Fruit fly (Drosophila melanogaster) whole organism, embryonic: ENCODE results near the gene CG10068.
A peak's percentile ranks its signal among the peaks of the same experiment; 100 is the strongest.

ENCODE experiments used
- CG1024 ChIP-seq: fragments of 200-800 bp; sonication (Bioruptor generic); IDR thresholded peaks from 2 replicates; pipeline ENCODE4 v1.3.6; 2022; ENCODE audit warnings: missing biosample characterization, missing genetic modification characterization
- CG10321 ChIP-seq: fragments of 200-800 bp; sonication (Bioruptor generic); IDR thresholded peaks from 2 replicates; pipeline ENCODE4 v1.3.6; 2022; ENCODE audit warnings: missing biosample characterization, missing genetic modification characterization
- CG13296 ChIP-seq: fragments of 200-800 bp; sonication (Bioruptor generic); optimal IDR thresholded peaks from 3 replicates; lab custom pipeline; 2018; ENCODE audit warnings: missing biosample characterization, mild to moderate bottlenecking, missing genetic modification characterization
- CG15073 ChIP-seq: fragments of 200-800 bp; sonication (Bioruptor generic); optimal IDR thresholded peaks from 2 replicates; lab custom pipeline; 2016; ENCODE audit warnings: missing biosample characterization, missing genetic modification characterization
- CG1602 ChIP-seq: fragments of 200-800 bp; sonication (Bioruptor generic); optimal IDR thresholded peaks from 3 replicates; lab custom pipeline; 2016; ENCODE audit warnings: missing biosample characterization, missing genetic modification characterization
- CG16779 ChIP-seq: fragments of 200-800 bp; sonication (Bioruptor generic); IDR thresholded peaks from 2 replicates; pipeline ENCODE4 v1.3.6; 2022; ENCODE audit warnings: missing biosample characterization, missing genetic modification characterization
- CG17802 ChIP-seq: fragments of 200-800 bp; sonication (Bioruptor generic); optimal IDR thresholded peaks from 2 replicates; lab custom pipeline; 2018; ENCODE audit warnings: missing biosample characterization, mild to moderate bottlenecking, missing genetic modification characterization, moderate library complexity
- CG2116 ChIP-seq: fragments of 200-800 bp; sonication (Bioruptor generic); optimal IDR thresholded peaks from 3 replicates; lab custom pipeline; 2018; ENCODE audit warnings: missing biosample characterization, mild to moderate bottlenecking, missing genetic modification characterization
- CG4404 ChIP-seq: fragments of 200-800 bp; sonication (Bioruptor generic); IDR thresholded peaks from 2 replicates; pipeline ENCODE4 v1.3.6; 2022; ENCODE audit warnings: missing biosample characterization, missing genetic modification characterization
- CG7928 ChIP-seq: fragments of 200-800 bp; sonication (Bioruptor generic); optimal IDR thresholded peaks from 2 replicates; lab custom pipeline; 2017; ENCODE audit warnings: missing biosample characterization, mild to moderate bottlenecking, missing genetic modification characterization
- CG7963 ChIP-seq: fragments of 200-800 bp; sonication (Bioruptor generic); IDR thresholded peaks from 3 replicates; pipeline ENCODE4 v1.3.6; 2022; ENCODE audit warnings: missing biosample characterization, missing genetic modification characterization; ENCODE audit not compliant: partially characterized antibody
- Dek ChIP-seq: fragments of 200-800 bp; sonication (Bioruptor generic); optimal IDR thresholded peaks from 3 replicates; lab custom pipeline; 2019; ENCODE audit warnings: missing biosample characterization, mild to moderate bottlenecking, missing genetic modification characterization, moderate library complexity
- Dip3 ChIP-seq: fragments of 200-800 bp; sonication (Bioruptor generic); optimal IDR thresholded peaks from 3 replicates; lab custom pipeline; 2016; ENCODE audit warnings: missing biosample characterization, missing genetic modification characterization
- E2f2 ChIP-seq: fragments of 200-800 bp; sonication (Bioruptor generic); IDR thresholded peaks from 2 replicates; pipeline ENCODE4 v1.3.6; 2022; ENCODE audit warnings: missing biosample characterization, missing genetic modification characterization
- Eip74EF ChIP-seq, 2 experiments: fragments of 200-800 bp in 1 of 2; fragments of >200 bp in 1 of 2; sonication (Bioruptor generic) in 1 of 2; optimal IDR thresholded peaks; 2 replicates each; lab custom pipeline; 2017 to 2019; ENCODE audit warnings: missing biosample characterization in 2 of 2, missing genetic modification characterization in 2 of 2, mild to moderate bottlenecking in 1 of 2, moderate library complexity in 1 of 2
- Fer1 ChIP-seq: fragments of 200-800 bp; sonication (Bioruptor generic); optimal IDR thresholded peaks from 2 replicates; lab custom pipeline; 2017; ENCODE audit warnings: missing biosample characterization, mild to moderate bottlenecking, missing genetic modification characterization
- H15 ChIP-seq: fragments of 200-800 bp; sonication (Bioruptor generic); IDR thresholded peaks from 3 replicates; pipeline ENCODE4 v1.3.6; 2022; ENCODE audit warnings: missing biosample characterization, missing genetic modification characterization
- Hr78 ChIP-seq, 2 experiments: fragments of 200-800 bp in 1 of 2; fragments of >200 bp in 1 of 2; sonication (Bioruptor generic) in 1 of 2; optimal IDR thresholded peaks; 2 replicates each; lab custom pipeline; 2017 to 2019; ENCODE audit warnings: missing biosample characterization in 2 of 2, missing genetic modification characterization in 2 of 2, mild to moderate bottlenecking in 1 of 2, moderate library complexity in 1 of 2
- MBD-R2 ChIP-seq: fragments of 200-800 bp; sonication (Bioruptor generic); IDR thresholded peaks from 2 replicates; pipeline ENCODE4 v1.3.6; 2022; ENCODE audit warnings: missing biosample characterization, missing genetic modification characterization
- MTF-1 ChIP-seq: fragments of 200-800 bp; sonication (Bioruptor generic); optimal IDR thresholded peaks from 2 replicates; lab custom pipeline; 2018; ENCODE audit warnings: missing biosample characterization, mild to moderate bottlenecking, missing genetic modification characterization, borderline replicate concordance
- Mad ChIP-seq: fragments of 200-800 bp; sonication (Bioruptor generic); optimal IDR thresholded peaks from 2 replicates; lab custom pipeline; 2016; ENCODE audit warnings: missing biosample characterization, missing genetic modification characterization
- NFAT ChIP-seq: fragments of 200-800 bp; sonication (Bioruptor generic); IDR thresholded peaks from 2 replicates; pipeline ENCODE4 v1.3.6; 2022; ENCODE audit warnings: missing biosample characterization, missing genetic modification characterization
- Neu2 ChIP-seq: fragments of 200-800 bp; sonication (Bioruptor generic); optimal IDR thresholded peaks from 3 replicates; lab custom pipeline; 2016; ENCODE audit warnings: missing biosample characterization, missing genetic modification characterization, borderline replicate concordance
- Ravus ChIP-seq: fragments of 200-800 bp; sonication (Bioruptor generic); IDR thresholded peaks from 2 replicates; pipeline ENCODE4 v1.3.6; 2022; ENCODE audit warnings: missing biosample characterization, missing genetic modification characterization
- Stat92E ChIP-seq, 3 experiments: fragments of >200 bp in 2 of 3; fragments of 200-800 bp in 1 of 3; sonication (Bioruptor generic) in 1 of 3; optimal IDR thresholded peaks; 2 replicates each; lab custom pipeline; 2017 to 2019; ENCODE audit warnings: missing biosample characterization in 3 of 3, missing genetic modification characterization in 3 of 3, mild to moderate bottlenecking in 1 of 3, moderate library complexity in 1 of 3
- YL-1 ChIP-seq: fragments of 200-800 bp; sonication (Bioruptor generic); optimal IDR thresholded peaks from 3 replicates; lab custom pipeline; 2017; ENCODE audit warnings: missing biosample characterization, mild to moderate bottlenecking, missing genetic modification characterization
- abd-A ChIP-seq: fragments of 200-800 bp; sonication (Bioruptor generic); optimal IDR thresholded peaks from 3 replicates; lab custom pipeline; 2019; ENCODE audit warnings: missing biosample characterization, mild to moderate bottlenecking, missing genetic modification characterization, moderate library complexity
- en ChIP-seq: fragments of 200-800 bp; sonication (Bioruptor generic); optimal IDR thresholded peaks from 2 replicates; lab custom pipeline; 2016; ENCODE audit warnings: missing biosample characterization, missing genetic modification characterization
- gfzf ChIP-seq: fragments of 200-800 bp; sonication (Bioruptor generic); optimal IDR thresholded peaks from 2 replicates; lab custom pipeline; 2016; ENCODE audit warnings: missing biosample characterization, mild to moderate bottlenecking, missing genetic modification characterization, moderate library complexity
- jing ChIP-seq: fragments of 200-800 bp; sonication (Bioruptor generic); optimal IDR thresholded peaks from 2 replicates; lab custom pipeline; 2018; ENCODE audit warnings: missing biosample characterization, mild to moderate bottlenecking, missing genetic modification characterization
- lbe ChIP-seq: fragments of 200-800 bp; sonication (Bioruptor generic); optimal IDR thresholded peaks from 2 replicates; lab custom pipeline; 2016; ENCODE audit warnings: missing biosample characterization, mild to moderate bottlenecking, missing genetic modification characterization
- lilli ChIP-seq: fragments of 200-800 bp; sonication (Bioruptor generic); optimal IDR thresholded peaks from 3 replicates; lab custom pipeline; 2016; ENCODE audit warnings: missing biosample characterization, missing genetic modification characterization
- mld ChIP-seq: fragments of 200-800 bp; sonication (Bioruptor generic); IDR thresholded peaks from 3 replicates; pipeline ENCODE4 v1.3.6; 2022; ENCODE audit warnings: missing biosample characterization, missing genetic modification characterization; ENCODE audit not compliant: partially characterized antibody
- oc ChIP-seq: fragments of 200-800 bp; sonication (Bioruptor generic); optimal IDR thresholded peaks from 2 replicates; lab custom pipeline; 2018; ENCODE audit warnings: missing biosample characterization, mild to moderate bottlenecking, missing genetic modification characterization, moderate library complexity
- onecut ChIP-seq: fragments of 200-800 bp; sonication (Bioruptor generic); IDR thresholded peaks from 2 replicates; pipeline ENCODE4 v1.3.6; 2022; ENCODE audit warnings: missing biosample characterization, missing genetic modification characterization
- pfk ChIP-seq: fragments of 200-800 bp; sonication (Bioruptor generic); optimal IDR thresholded peaks from 2 replicates; lab custom pipeline; 2018; ENCODE audit warnings: missing biosample characterization, mild to moderate bottlenecking, missing genetic modification characterization, moderate library complexity
- ro ChIP-seq: fragments of 200-800 bp; sonication (Bioruptor generic); IDR thresholded peaks from 2 replicates; pipeline ENCODE4 v1.3.6; 2022; ENCODE audit warnings: missing biosample characterization, missing genetic modification characterization
- sd ChIP-seq: fragments of 200-800 bp; sonication (Bioruptor generic); optimal IDR thresholded peaks from 3 replicates; lab custom pipeline; 2018; ENCODE audit warnings: missing biosample characterization, mild to moderate bottlenecking, missing genetic modification characterization, moderate library complexity
- sima ChIP-seq: fragments of 200-800 bp; sonication (Bioruptor generic); optimal IDR thresholded peaks from 2 replicates; lab custom pipeline; 2016; ENCODE audit warnings: missing biosample characterization, missing genetic modification characterization
- slp2 ChIP-seq: fragments of 200-800 bp; sonication (Bioruptor generic); optimal IDR thresholded peaks from 2 replicates; lab custom pipeline; 2016; ENCODE audit warnings: missing biosample characterization, missing genetic modification characterization
- so ChIP-seq: fragments of 200-800 bp; sonication (Bioruptor generic); IDR thresholded peaks from 3 replicates; pipeline ENCODE4 v1.3.6; 2022; ENCODE audit warnings: missing biosample characterization, missing genetic modification characterization
- sqz ChIP-seq: fragments of 200-800 bp; sonication (Bioruptor generic); optimal IDR thresholded peaks from 3 replicates; lab custom pipeline; 2018; ENCODE audit warnings: missing biosample characterization, mild to moderate bottlenecking, missing genetic modification characterization
- tin ChIP-seq: fragments of 200-800 bp; sonication (Bioruptor generic); optimal IDR thresholded peaks from 3 replicates; lab custom pipeline; 2016; ENCODE audit warnings: missing biosample characterization, missing genetic modification characterization
- tna ChIP-seq: fragments of 200-800 bp; sonication (Bioruptor generic); IDR thresholded peaks from 2 replicates; pipeline ENCODE4 v1.3.6; 2022; ENCODE audit warnings: missing biosample characterization, missing genetic modification characterization; ENCODE audit not compliant: partially characterized antibody
- toy ChIP-seq: fragments of 200-800 bp; sonication (Bioruptor generic); IDR thresholded peaks from 2 replicates; pipeline ENCODE4 v1.3.6; 2022; ENCODE audit warnings: missing biosample characterization, missing genetic modification characterization
- zf30C ChIP-seq: fragments of 200-800 bp; sonication (Bioruptor generic); optimal IDR thresholded peaks from 3 replicates; lab custom pipeline; 2018; ENCODE audit warnings: missing biosample characterization, mild to moderate bottlenecking, missing genetic modification characterization

Gene CG10068

DNA sequence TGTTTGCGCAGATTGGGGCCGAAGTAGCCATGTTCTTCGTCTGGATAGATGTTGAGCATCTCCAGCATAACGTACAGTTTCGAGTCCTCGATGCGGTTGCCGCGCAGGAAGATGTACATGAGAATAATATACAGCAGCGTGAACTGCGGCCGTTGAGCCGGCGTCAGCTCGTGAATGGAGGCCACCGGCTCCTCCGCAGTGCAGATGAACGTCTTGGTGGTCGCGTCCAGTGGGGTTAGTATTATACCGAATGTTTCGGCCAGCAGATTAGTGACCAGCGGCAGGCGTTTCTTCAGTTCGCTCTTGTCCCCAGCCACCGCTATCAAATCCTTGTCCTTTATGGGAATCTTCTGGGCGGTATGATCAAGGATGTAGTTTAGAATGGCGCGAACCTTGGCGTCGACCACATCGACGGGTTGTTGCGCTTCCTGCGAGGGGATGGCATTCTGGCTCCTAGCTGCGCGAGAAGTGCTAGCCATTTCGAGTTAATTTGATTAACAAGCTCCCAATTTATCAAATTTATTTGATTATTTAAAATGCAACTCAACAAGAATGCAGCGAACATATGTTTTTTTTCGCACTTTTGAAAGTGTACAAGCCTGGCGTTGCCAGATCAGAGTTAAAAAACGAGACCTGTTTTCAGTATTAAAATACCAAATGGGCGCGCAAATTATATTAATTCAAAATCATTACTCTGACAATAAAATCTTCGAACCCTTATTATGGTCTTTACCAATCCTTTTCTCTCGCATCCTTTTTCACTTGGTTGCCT, 26.9 kb upstream of the CG10068 start, which contains the start of gene MAGE (continued):
- no peak for TF ChIP-seq Hr78 (GFP tag; optimal IDR thresholded peaks at IDR 0.05; lab: Kevin White, UChicago)
- peak; percentile 53 for TF ChIP-seq gfzf
- no peak for TF ChIP-seq CG16779 (GFP tag; lab: Robert Waterston, UW)
- no peak for TF ChIP-seq H15 (GFP tag; lab: Robert Waterston, UW)
- TF ChIP-seq ro: no peak
- TF ChIP-seq CG7928 (GFP tag; lab: Kevin White, UChicago): no peak
- peak; percentile 3 for TF ChIP-seq YL-1 (GFP tag; lab: Kevin White, UChicago)
- peak; percentile 96 for TF ChIP-seq CG2116 (GFP tag; lab: Kevin White, UChicago)
- peak; percentile 71 for TF ChIP-seq MBD-R2 (GFP tag; lab: Robert Waterston, UW)
- peak; percentile 86 for TF ChIP-seq sd (tag; lab: Kevin White, UChicago)
- TF ChIP-seq CG7963 (GFP tag; lab: Robert Waterston, UW): peak; percentile 29; the same call in 1 of the 3 replicates
- no peak for TF ChIP-seq Mad (GFP tag; lab: Kevin White, UChicago)
- no peak for TF ChIP-seq CG13296 (GFP tag; lab: Kevin White, UChicago)
- TF ChIP-seq CG17802: no peak
- no peak for TF ChIP-seq slp2 (GFP tag; lab: Kevin White, UChicago)
- no peak for TF ChIP-seq toy (GFP tag; lab: Robert Waterston, UW)
- no peak for TF ChIP-seq Fer1 (GFP tag; lab: Kevin White, UChicago)
- TF ChIP-seq pfk (GFP tag; lab: Kevin White, UChicago): no peak
- no peak for TF ChIP-seq lilli (GFP tag; lab: Kevin White, UChicago)
- peak; percentile 96 for TF ChIP-seq E2f2 (GFP tag; lab: Robert Waterston, UW)
- no peak for TF ChIP-seq Dek (tag; lab: Kevin White, UChicago)
- TF ChIP-seq lbe (GFP tag; lab: Kevin White, UChicago): no peak
- TF ChIP-seq MTF-1 (GFP tag; lab: Kevin White, UChicago): no peak
- no peak for TF ChIP-seq sqz (GFP tag; lab: Kevin White, UChicago)
- TF ChIP-seq Stat92E (GFP tag; optimal IDR thresholded peaks at IDR 0.05; lab: Kevin White, UChicago): no peak
- no peak for TF ChIP-seq CG4404 (GFP tag; lab: Robert Waterston, UW)
- no peak for TF ChIP-seq abd-A (tag; lab: Kevin White, UChicago)

DNA sequence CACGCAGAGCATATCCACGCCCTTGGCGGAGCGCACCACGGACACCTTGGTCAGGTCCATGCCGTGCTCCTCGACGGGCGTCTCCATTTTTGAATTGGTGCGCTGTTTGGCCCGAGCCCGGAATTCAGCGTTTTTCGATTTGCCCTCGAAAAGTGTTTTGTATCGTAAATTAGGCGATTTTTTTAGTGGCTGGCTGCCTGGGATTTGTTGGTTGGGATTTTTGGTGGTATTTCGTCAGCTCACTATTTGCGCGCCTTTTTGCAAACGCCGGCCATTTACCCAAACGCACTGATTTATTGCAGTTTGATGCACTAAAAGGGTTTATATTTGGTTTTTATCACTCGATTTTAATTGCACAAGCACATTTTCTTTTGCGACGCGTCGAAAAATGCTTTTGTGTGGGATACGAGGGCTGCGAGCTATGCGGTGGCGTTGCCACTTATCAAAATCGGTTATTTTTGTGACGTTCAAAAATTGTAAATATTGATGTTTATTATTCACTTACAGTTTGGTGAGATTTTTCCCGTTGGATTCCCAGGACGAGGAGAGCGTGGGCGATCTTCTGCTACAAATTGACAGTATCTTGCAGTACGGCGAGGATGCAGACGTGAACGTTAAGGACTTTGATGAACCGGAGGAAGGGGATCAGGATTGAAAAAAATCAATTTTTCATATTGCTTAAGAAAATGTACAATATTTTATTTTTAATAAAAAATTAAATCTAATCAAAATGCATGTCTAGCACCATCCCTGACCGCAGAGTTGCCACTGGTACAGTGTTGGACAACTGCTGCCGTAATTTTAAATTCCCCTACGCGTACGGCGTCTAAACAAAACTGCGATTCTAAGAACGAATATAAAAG, 22.9 kb upstream of the CG10068 start, which contains the start of the genes gfzf and Sas-4:
TSS of gene gfzf (minus strand) at position 425 of the 863 bp plus-strand sequence.
TSS of gene Sas-4 (plus strand) at position 824 of the 863 bp plus-strand sequence.
- TF ChIP-seq onecut (GFP tag; lab: Robert Waterston, UW) (no peak), jing (no peak), CG15073 (no peak), CG1024 (GFP tag; lab: Robert Waterston, UW) (peak; percentile 25; the same call in 1 of the 2 replicates), NFAT (GFP tag; lab: Robert Waterston, UW) (peak; percentile 54), Neu2 (GFP tag; lab: Kevin White, UChicago) (no peak), Ravus (no peak; the same call in 1 of the 2 replicates), mld (no peak), so (no peak), oc (tag; lab: Kevin White, UChicago) (no peak), CG10321 (GFP tag; lab: Robert Waterston, UW) (no peak), CG2116 (GFP tag; lab: Kevin White, UChicago) (peak; percentile 75), Eip74EF (GFP tag; optimal IDR thresholded peaks at IDR 0.05; lab: Kevin White, UChicago) (no peak), Dip3 (GFP tag; lab: Kevin White, UChicago) (peak; percentile 59), en (no peak), sima (GFP tag; lab: Kevin White, UChicago) (no peak), tna (GFP tag; lab: Robert Waterston, UW) (no peak), zf30C (no peak), tin (GFP tag; lab: Kevin White, UChicago) (peak; percentile 60), CG1602 (peak; percentile 57)
